Worm (Caenorhabditis elegans) whole organism, L4 larva: ENCODE data around the gene F53C11.1.

Source experiments
- D1046.2 ChIP-seq: fragments of 200-800 bp; sonication (Bioruptor generic); IDR thresholded peaks from 2 replicates; pipeline ENCODE4 v1.3.6; 2022; ENCODE audit warnings: missing genetic modification characterization, missing compliant biosample characterization
- F49E8.2 ChIP-seq: sonication (generic microtip); optimal IDR thresholded peaks from 2 replicates; lab custom pipeline; 2016; ENCODE audit warnings: missing compliant biosample characterization, mild to moderate bottlenecking, missing genetic modification characterization, borderline replicate concordance
- T26A8.4 ChIP-seq: fragments of 200-800 bp; sonication (Bioruptor generic); IDR thresholded peaks from 2 replicates; pipeline ENCODE4 v1.3.6; 2022; ENCODE audit warnings: missing genetic modification characterization, missing compliant biosample characterization
- Y48G9A.11 ChIP-seq: fragments of 200-800 bp; sonication (Bioruptor generic); IDR thresholded peaks from 2 replicates; pipeline ENCODE4 v1.3.6; 2022; ENCODE audit warnings: missing genetic modification reagents, missing genetic modification characterization, missing compliant biosample characterization
- ZK546.5 ChIP-seq, 2 experiments: sonication (generic microtip); optimal IDR thresholded peaks; 2 replicates each; lab custom pipeline; 2017; ENCODE audit warnings: missing biosample characterization in 2 of 2, missing genetic modification characterization in 2 of 2
- aha-1 ChIP-seq: fragments of 150-350 bp; peaks from one replicate; lab custom pipeline; 2014; ENCODE audit warnings: missing biosample characterization, missing genetic modification characterization
- aly-2 ChIP-seq: sonication (generic microtip); optimal IDR thresholded peaks from 2 replicates; lab custom pipeline; 2018; ENCODE audit warnings: missing biosample characterization, missing genetic modification characterization
- ama-1 ChIP-seq: fragments of 150-350 bp; optimal IDR thresholded peaks from 2 replicates; lab custom pipeline; 2014; ENCODE audit warnings: inconsistent platforms, mixed read lengths
- arid-1 ChIP-seq: fragments of 200-800 bp; sonication (Bioruptor generic); conservative IDR thresholded peaks from 2 replicates; pipeline ENCODE4 v1.3.6; 2022; ENCODE audit warnings: missing genetic modification reagents, missing genetic modification characterization, missing compliant biosample characterization
- attf-4 ChIP-seq: sonication (generic microtip); optimal IDR thresholded peaks from 3 replicates; lab custom pipeline; 2017; ENCODE audit warnings: missing biosample characterization, missing genetic modification characterization
- ceh-20 ChIP-seq: fragments of 200-800 bp; sonication (Bioruptor generic); IDR thresholded peaks from 2 replicates; pipeline ENCODE4 v1.3.6; 2022; ENCODE audit warnings: missing genetic modification reagents, missing genetic modification characterization, missing compliant biosample characterization
- ceh-82 ChIP-seq: sonication (generic microtip); optimal IDR thresholded peaks from 2 replicates; lab custom pipeline; 2017; ENCODE audit warnings: missing biosample characterization, missing genetic modification characterization
- cey-2 ChIP-seq: sonication (generic microtip); optimal IDR thresholded peaks from 3 replicates; lab custom pipeline; 2017; ENCODE audit warnings: missing genetic modification characterization, mild to moderate bottlenecking, missing compliant biosample characterization, antibody characterized with exemption, borderline replicate concordance; ENCODE audit not compliant: insufficient read depth
- daf-16 ChIP-seq, 3 experiments: sonication (generic microtip); optimal IDR thresholded peaks; 2 replicates each; lab custom pipeline; 2016 to 2017; ENCODE audit warnings: missing genetic modification characterization in 3 of 3, missing genetic modification reagents in 3 of 3, mild to moderate bottlenecking in 2 of 3, missing compliant biosample characterization in 2 of 3, missing biosample characterization in 1 of 3, moderate library complexity in 1 of 3
- daf-19 ChIP-seq: fragments of 200-800 bp; sonication (Bioruptor generic); conservative IDR thresholded peaks from 2 replicates; pipeline ENCODE4 v1.3.6; 2022; ENCODE audit warnings: missing genetic modification characterization, missing compliant biosample characterization
- daf-8 ChIP-seq: fragments of 200-800 bp; sonication (Bioruptor generic); IDR thresholded peaks from 2 replicates; pipeline ENCODE4 v1.3.6; 2022; ENCODE audit warnings: missing genetic modification characterization, missing compliant biosample characterization
- dmd-6 ChIP-seq: fragments of 200-800 bp; sonication (Bioruptor generic); IDR thresholded peaks from 2 replicates; pipeline ENCODE4 v1.3.6; 2022; ENCODE audit warnings: missing genetic modification reagents, missing genetic modification characterization, missing compliant biosample characterization
- duxl-1 ChIP-seq: sonication (generic microtip); optimal IDR thresholded peaks from 2 replicates; lab custom pipeline; 2016; ENCODE audit warnings: mild to moderate bottlenecking, missing genetic modification characterization, moderate library complexity, missing compliant biosample characterization; ENCODE audit not compliant: poor library complexity
- dve-1 ChIP-seq: sonication (generic microtip); optimal IDR thresholded peaks from 2 replicates; lab custom pipeline; 2017; ENCODE audit warnings: antibody characterized with exemption, mild to moderate bottlenecking, missing genetic modification characterization, missing compliant biosample characterization; ENCODE audit not compliant: insufficient read depth
- egl-27 ChIP-seq: sonication (generic microtip); optimal IDR thresholded peaks from 3 replicates; lab custom pipeline; 2017; ENCODE audit warnings: missing biosample characterization, missing genetic modification reagents, missing genetic modification characterization
- egl-43 ChIP-seq: fragments of 200-800 bp; sonication (Bioruptor generic); IDR thresholded peaks from 2 replicates; pipeline ENCODE4 v1.3.6; 2022; ENCODE audit warnings: missing genetic modification reagents, missing genetic modification characterization, missing compliant biosample characterization
- fkh-10 ChIP-seq: fragments of 150-350 bp; optimal IDR thresholded peaks from 2 replicates; lab custom pipeline; 2014; ENCODE audit warnings: missing biosample characterization, missing genetic modification reagents, missing genetic modification characterization
- fos-1 ChIP-seq: fragments of 150-350 bp; optimal IDR thresholded peaks from 2 replicates; lab custom pipeline; 2014; ENCODE audit warnings: missing biosample characterization, missing genetic modification characterization
- hmg-1.1 ChIP-seq: fragments of 200-800 bp; sonication (Bioruptor generic); IDR thresholded peaks from 2 replicates; pipeline ENCODE4 v1.3.6; 2022; ENCODE audit warnings: missing genetic modification reagents, missing genetic modification characterization, missing compliant biosample characterization
- jun-1 ChIP-seq: fragments of 150-350 bp; optimal IDR thresholded peaks from 2 replicates; lab custom pipeline; 2014; ENCODE audit warnings: missing biosample characterization, missing genetic modification reagents, missing genetic modification characterization
- lim-7 ChIP-seq: fragments of 200-800 bp; sonication (Bioruptor generic); IDR thresholded peaks from 2 replicates; pipeline ENCODE4 v1.3.6; 2022; ENCODE audit warnings: missing genetic modification characterization, missing compliant biosample characterization
- lin-1 ChIP-seq: fragments of 200-800 bp; sonication (Bioruptor generic); IDR thresholded peaks from 2 replicates; pipeline ENCODE4 v1.3.6; 2022; ENCODE audit warnings: missing genetic modification reagents, missing genetic modification characterization, missing compliant biosample characterization
- lin-13 ChIP-seq: fragments of 150-350 bp; optimal IDR thresholded peaks from 2 replicates; lab custom pipeline; 2014; ENCODE audit warnings: missing biosample characterization, missing genetic modification reagents, missing genetic modification characterization
- lin-15B ChIP-seq: fragments of 150-350 bp; sonication (generic microtip); optimal IDR thresholded peaks from 3 replicates; lab custom pipeline; 2014; ENCODE audit warnings: missing biosample characterization, missing genetic modification characterization
- lin-38 ChIP-seq: fragments of 200-800 bp; sonication (Bioruptor generic); IDR thresholded peaks from 2 replicates; pipeline ENCODE4 v1.3.6; 2022; ENCODE audit warnings: missing genetic modification reagents, missing genetic modification characterization, missing compliant biosample characterization
- lin-39 ChIP-seq: fragments of 150-350 bp; optimal IDR thresholded peaks from 2 replicates; lab custom pipeline; 2014; ENCODE audit warnings: missing biosample characterization, missing genetic modification reagents, missing genetic modification characterization
- lir-3 ChIP-seq: sonication (generic microtip); optimal IDR thresholded peaks from 2 replicates; lab custom pipeline; 2016; ENCODE audit warnings: mild to moderate bottlenecking, missing genetic modification characterization, missing compliant biosample characterization
- mep-1 ChIP-seq: fragments of 150-350 bp; sonication (generic microtip); optimal IDR thresholded peaks from 3 replicates; lab custom pipeline; 2014; ENCODE audit warnings: missing biosample characterization, missing genetic modification characterization
- mes-2 ChIP-seq: sonication (generic microtip); optimal IDR thresholded peaks from 2 replicates; lab custom pipeline; 2016; ENCODE audit warnings: missing genotype, mild to moderate bottlenecking, missing genetic modification characterization, missing compliant biosample characterization; ENCODE audit not compliant: poor library complexity, severe bottlenecking
- nhr-10 ChIP-seq: fragments of 150-350 bp; optimal IDR thresholded peaks from 2 replicates; lab custom pipeline; 2014; ENCODE audit warnings: missing biosample characterization, missing genetic modification characterization
- nhr-11 ChIP-seq: fragments of 150-350 bp; optimal IDR thresholded peaks from 2 replicates; lab custom pipeline; 2014; ENCODE audit warnings: missing biosample characterization, missing genetic modification characterization
- nhr-25 ChIP-seq: sonication (generic microtip); optimal IDR thresholded peaks from 2 replicates; lab custom pipeline; 2017; ENCODE audit warnings: missing genetic modification characterization, mild to moderate bottlenecking, missing compliant biosample characterization, antibody characterized with exemption, moderate library complexity, borderline replicate concordance; ENCODE audit not compliant: insufficient read depth
- nhr-42 ChIP-seq: fragments of 200-800 bp; sonication (Bioruptor generic); IDR thresholded peaks from 2 replicates; pipeline ENCODE4 v1.3.6; 2022; ENCODE audit warnings: missing genetic modification characterization, missing compliant biosample characterization
- pqm-1 ChIP-seq: sonication (generic microtip); optimal IDR thresholded peaks from 2 replicates; lab custom pipeline; 2017; ENCODE audit warnings: missing biosample characterization, missing genetic modification characterization
- rbr-2 ChIP-seq: sonication (generic microtip); optimal IDR thresholded peaks from 2 replicates; lab custom pipeline; 2016; ENCODE audit warnings: missing genotype, missing genetic modification characterization, missing compliant biosample characterization
- sdz-12 ChIP-seq: fragments of 200-800 bp; sonication (Bioruptor generic); optimal IDR thresholded peaks from 2 replicates; lab custom pipeline; 2018; ENCODE audit warnings: mild to moderate bottlenecking, missing genetic modification characterization, missing compliant biosample characterization
- skn-1 ChIP-seq: fragments of 150-350 bp; optimal IDR thresholded peaks from 2 replicates; lab custom pipeline; 2014; ENCODE audit warnings: missing biosample characterization, missing genetic modification characterization
- snpc-4 ChIP-seq: fragments of 150-350 bp; optimal IDR thresholded peaks from 2 replicates; lab custom pipeline; 2014; ENCODE audit warnings: missing biosample characterization, missing genetic modification characterization
- spr-3 ChIP-seq: fragments of 200-800 bp; sonication (Bioruptor generic); optimal IDR thresholded peaks from 2 replicates; lab custom pipeline; 2018; ENCODE audit warnings: mild to moderate bottlenecking, missing genetic modification characterization, missing compliant biosample characterization
- tra-1 ChIP-seq: fragments of 200-800 bp; sonication (Bioruptor generic); IDR thresholded peaks from 2 replicates; pipeline ENCODE4 v1.3.6; 2022; ENCODE audit warnings: missing genetic modification reagents, missing genetic modification characterization, missing compliant biosample characterization
- unc-39 ChIP-seq: sonication (generic microtip); optimal IDR thresholded peaks from 2 replicates; lab custom pipeline; 2017; ENCODE audit warnings: missing biosample characterization, missing genetic modification characterization
- unc-62 ChIP-seq, 3 experiments: fragments of 150-350 bp in 1 of 3; sonication (generic microtip); optimal IDR thresholded peaks in 2 of 3; peaks in 1 of 3; 1 replicate in 1 of 3; 2 replicates in 2 of 3; lab custom pipeline; 2014 to 2017; ENCODE audit warnings: missing biosample characterization in 3 of 3, missing genetic modification characterization in 3 of 3, missing genetic modification reagents in 3 of 3, missing genotype in 1 of 3
- zag-1 ChIP-seq: fragments of 150-350 bp; optimal IDR thresholded peaks from 2 replicates; lab custom pipeline; 2014; ENCODE audit warnings: missing biosample characterization, missing genetic modification characterization
- zfp-2 ChIP-seq: sonication (generic microtip); optimal IDR thresholded peaks from 2 replicates; lab custom pipeline; 2016; ENCODE audit warnings: mild to moderate bottlenecking, missing genetic modification characterization, missing compliant biosample characterization
- ztf-7 ChIP-seq: fragments of 150-350 bp; optimal IDR thresholded peaks from 2 replicates; lab custom pipeline; 2014; ENCODE audit warnings: missing biosample characterization, missing genetic modification characterization

Gene F53C11.1

DNA sequence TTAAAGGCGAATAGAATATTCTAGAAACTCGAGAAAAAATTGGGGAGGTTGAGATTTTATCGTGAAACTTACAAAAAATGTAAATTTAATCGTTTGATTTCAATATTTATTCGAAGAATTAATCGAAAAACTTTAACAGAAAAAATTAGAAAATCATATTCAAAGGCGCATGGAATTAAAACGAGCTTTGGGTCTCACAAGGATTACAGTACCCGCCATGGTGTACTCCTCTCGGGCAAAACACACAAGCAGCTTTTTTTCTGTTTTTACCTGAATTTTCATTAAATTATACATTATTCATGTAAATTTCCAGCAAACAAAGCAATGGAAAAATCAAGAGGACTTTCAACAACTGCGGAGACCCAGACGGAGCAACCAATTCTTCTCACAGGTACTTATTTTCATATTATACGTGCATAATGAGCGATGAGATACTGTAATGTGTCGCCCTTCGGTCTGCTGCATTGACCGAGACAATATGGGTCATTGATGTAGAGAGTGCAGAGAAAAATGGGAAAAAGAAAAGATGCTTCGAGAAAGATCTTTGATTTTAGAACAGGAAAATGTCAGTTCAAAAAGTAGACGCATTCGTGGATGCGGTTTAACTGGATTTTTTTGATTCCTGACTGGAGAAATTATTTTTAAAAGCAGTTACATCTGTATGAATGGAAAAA is 11.8 kb downstream of the F53C11.1 start, which contains the start of the genes F53C11.4 and F53C11.5 (continued):
- TF ChIP-seq tra-1 (GFP tag; lab: Robert Waterston, UW), result 0 out of 2 replicates have a peak, but pooled peaks have one; percentile 24
- TF ChIP-seq zag-1 (tag; lab: Kevin White, UChicago), result no peak
- peak; percentile 57 for TF ChIP-seq mes-2
- TF ChIP-seq snpc-4 (tag; lab: Kevin White, UChicago), result no peak
- TF ChIP-seq lir-3 (tag; lab: Kevin White, UChicago), result no peak
- no peak for TF ChIP-seq daf-16 (GFP tag; optimal IDR thresholded peaks at IDR 0.05; lab: Kevin White, UChicago)
- peak; percentile 85 for TF ChIP-seq daf-16 (tag; optimal IDR thresholded peaks at IDR 0.05; lab: Kevin White, UChicago)
- TF ChIP-seq ceh-20, result no peak
- no peak for TF ChIP-seq egl-43 (GFP tag; lab: Robert Waterston, UW)
- TF ChIP-seq lin-39 (tag; lab: Kevin White, UChicago), result no peak
- TF ChIP-seq dve-1 (tag; lab: Kevin White, UChicago), result peak; percentile 87
- TF ChIP-seq Y48G9A.11 (GFP tag; lab: Robert Waterston, UW), result no peak
- no peak for TF ChIP-seq ZK546.5 (tag; optimal IDR thresholded peaks at IDR 0.05; lab: Kevin White, UChicago)
- no peak for TF ChIP-seq attf-4
- no peak for TF ChIP-seq duxl-1 (tag; lab: Kevin White, UChicago)
- TF ChIP-seq spr-3 (GFP tag; lab: Kevin White, UChicago), result no peak
- no peak for TF ChIP-seq D1046.2 (GFP tag; lab: Robert Waterston, UW)
- TF ChIP-seq aly-2 (tag; lab: Kevin White, UChicago), result no peak
- TF ChIP-seq arid-1 (GFP tag; lab: Robert Waterston, UW), result no peak
- TF ChIP-seq aha-1 (tag; lab: Kevin White, UChicago), result no peak
- TF ChIP-seq cey-2, result no peak
- TF ChIP-seq rbr-2 (tag; lab: Kevin White, UChicago), result peak; percentile 9
- TF ChIP-seq zfp-2 (tag; lab: Kevin White, UChicago), result no peak
- TF ChIP-seq sdz-12, result no peak
- no peak for TF ChIP-seq lim-7 (GFP tag; lab: Robert Waterston, UW)
- TF ChIP-seq F49E8.2, result no peak
- no peak for TF ChIP-seq nhr-25 (tag; lab: Kevin White, UChicago)
- no peak for TF ChIP-seq egl-27 (tag; lab: Kevin White, UChicago)
- TF ChIP-seq daf-19 (GFP tag; lab: Robert Waterston, UW), result no peak
- no peak for TF ChIP-seq fos-1
- 0 out of 2 replicates have a peak, but pooled peaks have one; percentile 31 for TF ChIP-seq lin-38 (GFP tag; lab: Robert Waterston, UW)
- TF ChIP-seq nhr-10 (tag; lab: Kevin White, UChicago), result no peak
- no peak for TF ChIP-seq fkh-10 (GFP tag; lab: Kevin White, UChicago)
- TF ChIP-seq pqm-1 (tag; lab: Kevin White, UChicago), result no peak
- no peak for TF ChIP-seq T26A8.4 (GFP tag; lab: Robert Waterston, UW)
- no peak for TF ChIP-seq skn-1 (tag; lab: Kevin White, UChicago)
- TF ChIP-seq ztf-7 (tag; lab: Kevin White, UChicago), result no peak
- TF ChIP-seq dmd-6 (GFP tag; lab: Robert Waterston, UW), result peak; percentile 69
- peak in 1 of 2 experiments; percentile 71 for TF ChIP-seq unc-62 (GFP tag; optimal IDR thresholded peaks at IDR 0.05 in 1 of 2; lab: Kevin White, UChicago)
- no peak for TF ChIP-seq unc-62 (tag; optimal IDR thresholded peaks at IDR 0.05; lab: Kevin White, UChicago)
- no peak for TF ChIP-seq lin-1 (GFP tag; lab: Robert Waterston, UW)
- no peak for TF ChIP-seq lin-15B (tag; lab: Kevin White, UChicago)
- TF ChIP-seq ama-1 (lab: Kevin White, UChicago), result peak; percentile 51
- TF ChIP-seq nhr-42 (GFP tag; lab: Robert Waterston, UW), result no peak
- no peak for TF ChIP-seq lin-13
- TF ChIP-seq jun-1 (tag; lab: Kevin White, UChicago), result no peak
- TF ChIP-seq unc-39 (tag; lab: Kevin White, UChicago), result no peak
- TF ChIP-seq daf-8, result no peak
- no peak for TF ChIP-seq nhr-11 (tag; lab: Kevin White, UChicago)
- peak; percentile 11 for TF ChIP-seq mep-1 (tag; lab: Kevin White, UChicago)
- 0 out of 2 replicates have a peak, but pooled peaks have one; percentile 12 for TF ChIP-seq hmg-1.1 (GFP tag; lab: Robert Waterston, UW)
- no peak for TF ChIP-seq ceh-82 (tag; lab: Kevin White, UChicago)
